Fruit fly (Drosophila melanogaster): Measurements from ENCODE around the gene caps.

DNA sequence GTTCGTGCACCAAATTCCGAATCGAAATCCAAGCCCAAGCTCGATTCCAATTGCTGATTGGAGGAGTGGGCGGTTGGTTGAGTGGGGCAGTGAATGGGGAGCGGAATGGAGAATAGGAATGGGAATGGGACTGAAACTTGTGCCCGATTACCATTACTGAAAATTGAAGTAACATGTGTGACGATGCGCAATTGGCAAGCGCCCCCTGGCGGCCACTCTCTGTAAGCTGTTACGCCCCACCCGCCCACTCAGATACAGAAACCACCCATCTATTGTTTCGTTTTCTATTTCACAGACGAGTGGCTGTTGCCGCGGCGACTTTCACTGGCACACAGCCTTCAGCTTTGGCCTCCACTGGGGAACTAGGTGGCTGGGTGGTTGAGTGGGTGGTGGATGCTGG is 42.8 kb downstream of the caps start:
- TF ChIP-seq CG8478 (optimal IDR thresholded peaks at IDR 0.05) (no peak), CTCF (optimal IDR thresholded peaks at IDR 0.05) (peak; percentile 55 to 77)

Measured in S2 (cell line).